Fruit fly (Drosophila melanogaster) whole organism, embryonic: Measurements from ENCODE around the gene CG15019.

Experiments
- Adf1 ChIP-seq: fragments of 200-800 bp; sonication (Bioruptor generic); IDR thresholded peaks from 2 replicates; pipeline ENCODE4 v1.3.6; 2022; ENCODE audit warnings: missing biosample characterization, missing genetic modification characterization
- CG10209 ChIP-seq: fragments of 200-800 bp; sonication (Bioruptor generic); optimal IDR thresholded peaks from 3 replicates; lab custom pipeline; 2017; ENCODE audit warnings: missing biosample characterization, mild to moderate bottlenecking, missing genetic modification characterization, missing genetic modification reagents
- CG12391 ChIP-seq: fragments of 200-800 bp; sonication (Bioruptor generic); optimal IDR thresholded peaks from 3 replicates; lab custom pipeline; 2018; ENCODE audit warnings: missing biosample characterization, mild to moderate bottlenecking, missing genetic modification characterization, moderate library complexity
- CG13123 ChIP-seq: fragments of 200-800 bp; sonication (Bioruptor generic); optimal IDR thresholded peaks from 2 replicates; lab custom pipeline; 2016; ENCODE audit warnings: missing biosample characterization, missing genetic modification characterization
- CG14965 ChIP-seq: fragments of 200-800 bp; sonication (Bioruptor generic); optimal IDR thresholded peaks from 2 replicates; lab custom pipeline; 2016; ENCODE audit warnings: missing biosample characterization, missing genetic modification characterization, borderline replicate concordance
- CG1529 ChIP-seq: fragments of 200-800 bp; sonication (Bioruptor generic); optimal IDR thresholded peaks from 3 replicates; lab custom pipeline; 2018; ENCODE audit warnings: missing biosample characterization, missing genetic modification characterization
- CG15479 ChIP-seq: fragments of 200-800 bp; sonication (Bioruptor generic); optimal IDR thresholded peaks from 3 replicates; lab custom pipeline; 2019; ENCODE audit warnings: missing biosample characterization, mild to moderate bottlenecking, missing genetic modification characterization, moderate library complexity
- CG1603 ChIP-seq: fragments of 200-800 bp; sonication (Bioruptor generic); optimal IDR thresholded peaks from 2 replicates; lab custom pipeline; 2019; ENCODE audit warnings: missing biosample characterization, mild to moderate bottlenecking, missing genetic modification characterization, moderate library complexity
- CG16779 ChIP-seq: fragments of 200-800 bp; sonication (Bioruptor generic); IDR thresholded peaks from 2 replicates; pipeline ENCODE4 v1.3.6; 2022; ENCODE audit warnings: missing biosample characterization, missing genetic modification characterization
- CG3065 ChIP-seq: fragments of 200-800 bp; sonication (Bioruptor generic); optimal IDR thresholded peaks from 2 replicates; lab custom pipeline; 2016; ENCODE audit warnings: missing biosample characterization, missing genetic modification characterization
- CG32532 ChIP-seq: fragments of 200-800 bp; sonication (Bioruptor generic); IDR thresholded peaks from 2 replicates; pipeline ENCODE4 v1.3.6; 2022; ENCODE audit warnings: missing biosample characterization, missing genetic modification characterization
- CG3995 ChIP-seq: fragments of 200-800 bp; sonication (Bioruptor generic); optimal IDR thresholded peaks from 3 replicates; lab custom pipeline; 2016; ENCODE audit warnings: missing biosample characterization, missing genetic modification characterization
- CG4328 ChIP-seq: fragments of 200-800 bp; sonication (Bioruptor generic); optimal IDR thresholded peaks from 3 replicates; lab custom pipeline; 2017; ENCODE audit warnings: missing biosample characterization, missing genetic modification reagents, missing genetic modification characterization
- CG4617 ChIP-seq: fragments of 200-800 bp; sonication (Bioruptor generic); optimal IDR thresholded peaks from 3 replicates; lab custom pipeline; 2016; ENCODE audit warnings: missing biosample characterization, missing genetic modification characterization, borderline replicate concordance
- CG4854 ChIP-seq: fragments of 200-800 bp; sonication (Bioruptor generic); optimal IDR thresholded peaks from 2 replicates; lab custom pipeline; 2016; ENCODE audit warnings: missing biosample characterization, missing genetic modification characterization, inconsistent platforms
- CG5180 ChIP-seq: fragments of 200-800 bp; sonication (Bioruptor generic); optimal IDR thresholded peaks from 3 replicates; lab custom pipeline; 2017; ENCODE audit warnings: missing biosample characterization, missing genetic modification characterization, mild to moderate bottlenecking, moderate library complexity, missing genetic modification reagents
- CG5245 ChIP-seq: fragments of 200-800 bp; sonication (Bioruptor generic); optimal IDR thresholded peaks from 3 replicates; lab custom pipeline; 2016; ENCODE audit warnings: missing biosample characterization, missing genetic modification characterization
- CG6254 ChIP-seq: fragments of 200-800 bp; sonication (Bioruptor generic); optimal IDR thresholded peaks from 3 replicates; lab custom pipeline; 2017; ENCODE audit warnings: mild to moderate bottlenecking, missing biosample characterization, missing genetic modification reagents, missing genetic modification characterization
- CG6683 ChIP-seq: fragments of 200-800 bp; sonication (Bioruptor generic); optimal IDR thresholded peaks from 2 replicates; lab custom pipeline; 2017; ENCODE audit warnings: missing biosample characterization, mild to moderate bottlenecking, missing genetic modification characterization, missing genetic modification reagents
- CG6689 ChIP-seq: fragments of 200-800 bp; sonication (Bioruptor generic); IDR thresholded peaks from 2 replicates; pipeline ENCODE4 v1.3.6; 2022; ENCODE audit warnings: missing biosample characterization, missing genetic modification characterization
- CG6854 ChIP-seq: fragments of 200-800 bp; sonication (Bioruptor generic); optimal IDR thresholded peaks from 3 replicates; lab custom pipeline; 2017; ENCODE audit warnings: missing biosample characterization, mild to moderate bottlenecking, missing genetic modification characterization
- CG7987 ChIP-seq: fragments of 200-800 bp; sonication (Bioruptor generic); optimal IDR thresholded peaks from 2 replicates; lab custom pipeline; 2018; ENCODE audit warnings: missing biosample characterization, mild to moderate bottlenecking, missing genetic modification characterization, moderate library complexity
- CkIIα-i1 ChIP-seq: fragments of 200-800 bp; sonication (Bioruptor generic); IDR thresholded peaks from 2 replicates; pipeline ENCODE4 v1.3.6; 2022; ENCODE audit warnings: missing biosample characterization, missing genetic modification characterization
- H15 ChIP-seq: fragments of 200-800 bp; sonication (Bioruptor generic); IDR thresholded peaks from 3 replicates; pipeline ENCODE4 v1.3.6; 2022; ENCODE audit warnings: missing biosample characterization, missing genetic modification characterization
- Hmx ChIP-seq: fragments of 200-800 bp; sonication (Bioruptor generic); optimal IDR thresholded peaks from 2 replicates; lab custom pipeline; 2016; ENCODE audit warnings: missing biosample characterization, missing genetic modification characterization
- Hr3 ChIP-seq: fragments of 200-800 bp; sonication (Bioruptor generic); optimal IDR thresholded peaks from 3 replicates; lab custom pipeline; 2016; ENCODE audit warnings: missing biosample characterization, missing genetic modification characterization
- Jarid2 ChIP-seq: fragments of 200-800 bp; sonication (Bioruptor generic); optimal IDR thresholded peaks from 3 replicates; lab custom pipeline; 2017; ENCODE audit warnings: mild to moderate bottlenecking, missing biosample characterization, missing genetic modification reagents, missing genetic modification characterization
- Mad ChIP-seq: fragments of 200-800 bp; sonication (Bioruptor generic); optimal IDR thresholded peaks from 2 replicates; lab custom pipeline; 2016; ENCODE audit warnings: missing biosample characterization, missing genetic modification characterization
- Oaz ChIP-seq: fragments of 200-800 bp; sonication (Bioruptor generic); IDR thresholded peaks from 2 replicates; pipeline ENCODE4 v1.3.6; 2022; ENCODE audit warnings: missing biosample characterization, missing genetic modification characterization
- Vsx1 ChIP-seq: fragments of 200-800 bp; sonication (Bioruptor generic); optimal IDR thresholded peaks from 2 replicates; lab custom pipeline; 2017; ENCODE audit warnings: missing biosample characterization, mild to moderate bottlenecking, missing genetic modification characterization, missing genetic modification reagents
- Xbp1 ChIP-seq: fragments of 200-800 bp; sonication (Bioruptor generic); optimal IDR thresholded peaks from 3 replicates; lab custom pipeline; 2016; ENCODE audit warnings: missing biosample characterization, mild to moderate bottlenecking, missing genetic modification characterization
- az2 ChIP-seq: fragments of 200-800 bp; sonication (Bioruptor generic); optimal IDR thresholded peaks from 3 replicates; lab custom pipeline; 2016; ENCODE audit warnings: missing biosample characterization, missing genetic modification characterization
- bsh ChIP-seq, 2 experiments: fragments of 200-800 bp; sonication (Bioruptor generic); optimal IDR thresholded peaks; 2 replicates each; lab custom pipeline; 2017 to 2018; ENCODE audit warnings: mild to moderate bottlenecking in 2 of 2, missing biosample characterization in 2 of 2, missing genetic modification characterization in 2 of 2, moderate library complexity in 1 of 2
- cad ChIP-seq: fragments of >200 bp; optimal IDR thresholded peaks from 2 replicates; lab custom pipeline; 2017; ENCODE audit warnings: missing biosample characterization, missing genetic modification characterization
- cwo ChIP-seq: fragments of 200-800 bp; sonication (Bioruptor generic); optimal IDR thresholded peaks from 3 replicates; lab custom pipeline; 2017; ENCODE audit warnings: missing biosample characterization, missing genetic modification characterization, mild to moderate bottlenecking, moderate library complexity, missing genetic modification reagents
- dpn ChIP-seq, 2 experiments: fragments of 200-800 bp; sonication (Bioruptor generic); optimal IDR thresholded peaks; 3 replicates each; lab custom pipeline; 2016; ENCODE audit warnings: missing biosample characterization in 2 of 2, missing genetic modification characterization in 2 of 2
- fd96Cb ChIP-seq: fragments of 200-800 bp; sonication (Bioruptor generic); optimal IDR thresholded peaks from 2 replicates; lab custom pipeline; 2018; ENCODE audit warnings: missing biosample characterization, mild to moderate bottlenecking, missing genetic modification characterization, moderate library complexity
- gem ChIP-seq: fragments of 200-800 bp; sonication (Bioruptor generic); optimal IDR thresholded peaks from 2 replicates; lab custom pipeline; 2019; ENCODE audit warnings: missing biosample characterization, mild to moderate bottlenecking, missing genetic modification characterization, moderate library complexity
- jigr1 ChIP-seq: fragments of 200-800 bp; sonication (Bioruptor generic); IDR thresholded peaks from 3 replicates; pipeline ENCODE4 v1.3.6; 2022; ENCODE audit warnings: missing biosample characterization, missing genetic modification characterization
- jing ChIP-seq: fragments of 200-800 bp; sonication (Bioruptor generic); optimal IDR thresholded peaks from 2 replicates; lab custom pipeline; 2018; ENCODE audit warnings: missing biosample characterization, mild to moderate bottlenecking, missing genetic modification characterization
- kah ChIP-seq: fragments of 200-800 bp; sonication (Bioruptor generic); optimal IDR thresholded peaks from 2 replicates; lab custom pipeline; 2018; ENCODE audit warnings: missing biosample characterization, mild to moderate bottlenecking, missing genetic modification characterization
- klu ChIP-seq: fragments of 200-800 bp; sonication (Bioruptor generic); IDR thresholded peaks from 2 replicates; pipeline ENCODE4 v1.3.6; 2022; ENCODE audit warnings: missing biosample characterization, missing genetic modification characterization
- lbe ChIP-seq: fragments of 200-800 bp; sonication (Bioruptor generic); optimal IDR thresholded peaks from 2 replicates; lab custom pipeline; 2016; ENCODE audit warnings: missing biosample characterization, mild to moderate bottlenecking, missing genetic modification characterization
- nau ChIP-seq: fragments of 200-800 bp; sonication (Bioruptor generic); optimal IDR thresholded peaks from 3 replicates; lab custom pipeline; 2017; ENCODE audit warnings: missing biosample characterization, mild to moderate bottlenecking, missing genetic modification characterization, missing genetic modification reagents
- onecut ChIP-seq: fragments of 200-800 bp; sonication (Bioruptor generic); IDR thresholded peaks from 2 replicates; pipeline ENCODE4 v1.3.6; 2022; ENCODE audit warnings: missing biosample characterization, missing genetic modification characterization
- pho ChIP-seq: fragments of 200-800 bp; sonication (Bioruptor generic); optimal IDR thresholded peaks from 2 replicates; lab custom pipeline; 2016; ENCODE audit warnings: missing biosample characterization, missing genetic modification characterization
- rib ChIP-seq: fragments of 200-800 bp; sonication (Bioruptor generic); IDR thresholded peaks from 2 replicates; pipeline ENCODE4 v1.3.6; 2022; ENCODE audit warnings: missing biosample characterization, missing genetic modification characterization
- row ChIP-seq: fragments of 200-800 bp; sonication (Bioruptor generic); IDR thresholded peaks from 3 replicates; pipeline ENCODE4 v1.3.6; 2022; ENCODE audit warnings: missing biosample characterization, missing genetic modification characterization
- seq ChIP-seq: fragments of 200-800 bp; sonication (Bioruptor generic); IDR thresholded peaks from 2 replicates; pipeline ENCODE4 v1.3.6; 2022; ENCODE audit warnings: missing biosample characterization, missing genetic modification characterization
- so ChIP-seq: fragments of 200-800 bp; sonication (Bioruptor generic); IDR thresholded peaks from 3 replicates; pipeline ENCODE4 v1.3.6; 2022; ENCODE audit warnings: missing biosample characterization, missing genetic modification characterization

CG15019 gene

DNA sequence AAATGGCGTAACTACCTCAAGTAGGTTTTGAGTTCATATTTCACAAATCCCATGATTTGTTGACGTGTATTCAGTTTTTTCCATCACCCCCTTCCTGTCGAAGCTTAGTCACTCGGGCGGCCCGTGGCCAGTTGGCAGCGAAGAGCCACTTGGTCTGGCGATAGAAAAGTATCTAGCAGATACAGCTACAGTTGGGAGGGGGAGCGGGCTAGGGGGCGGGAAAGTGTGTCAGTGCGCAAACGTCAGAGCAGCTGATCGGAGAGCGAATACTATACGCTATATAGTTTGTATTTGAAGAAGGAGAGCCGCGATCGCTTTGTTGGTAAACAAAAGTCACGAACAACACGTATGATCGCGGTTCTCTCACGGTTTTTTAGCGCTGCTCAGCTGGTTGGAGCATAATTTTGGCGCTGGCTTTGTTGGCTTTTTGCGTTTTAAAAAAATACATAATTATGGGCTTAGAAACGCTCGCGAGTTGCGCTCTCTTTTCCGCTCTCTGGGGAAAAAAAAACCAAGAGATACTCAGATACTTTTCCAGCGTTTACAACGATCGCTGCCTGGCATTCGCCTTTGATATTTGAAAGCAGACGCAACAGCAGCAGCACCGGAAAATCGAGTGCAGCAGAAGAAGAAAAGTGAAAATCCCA is 8.1 kb upstream of the CG15019 start (continued):
- TF ChIP-seq lbe (no peak), Mad (no peak), CG3995 (no peak), Hmx (GFP tag; lab: Kevin White, UChicago) (no peak), seq (GFP tag; lab: Robert Waterston, UW) (no peak), dpn (GFP tag; optimal IDR thresholded peaks at IDR 0.05; lab: Kevin White, UChicago) (no peak), CkIIα-i1 (GFP tag; lab: Robert Waterston, UW) (no peak), CG4854 (GFP tag; lab: Kevin White, UChicago) (no peak), CG5245 (GFP tag; lab: Kevin White, UChicago) (no peak), az2 (GFP tag; lab: Kevin White, UChicago) (no peak), row (GFP tag; lab: Robert Waterston, UW) (peak; percentile 68), CG6689 (GFP tag; lab: Robert Waterston, UW) (no peak), Adf1 (peak; percentile 69), CG10209 (GFP tag; lab: Kevin White, UChicago) (no peak), bsh (GFP tag; optimal IDR thresholded peaks at IDR 0.05; lab: Kevin White, UChicago) (no peak), CG3065 (GFP tag; lab: Kevin White, UChicago) (no peak), Vsx1 (no peak), Hr3 (GFP tag; lab: Kevin White, UChicago) (no peak), CG6683 (GFP tag; lab: Kevin White, UChicago) (no peak), CG6254 (no peak), CG4328 (no peak), H15 (GFP tag; lab: Robert Waterston, UW) (no peak; the same call in 2 of the 3 replicates), cwo (GFP tag; lab: Kevin White, UChicago) (peak; percentile 89), nau (GFP tag; lab: Kevin White, UChicago) (no peak), CG1529 (GFP tag; lab: Kevin White, UChicago) (no peak), CG16779 (GFP tag; lab: Robert Waterston, UW) (no peak), CG12391 (tag; lab: Kevin White, UChicago) (no peak), Oaz (no peak), CG7987 (peak; percentile 99), klu (GFP tag; lab: Robert Waterston, UW) (0 out of 2 replicates have a peak, but pooled peaks have one; percentile 7), CG4617 (no peak), onecut (GFP tag; lab: Robert Waterston, UW) (no peak), rib (peak; percentile 82), gem (tag; lab: Kevin White, UChicago) (no peak), CG5180 (GFP tag; lab: Kevin White, UChicago) (peak; percentile 70), fd96Cb (tag; lab: Kevin White, UChicago) (no peak), Xbp1 (GFP tag; lab: Kevin White, UChicago) (peak; percentile 35), so (GFP tag; lab: Robert Waterston, UW) (0 out of 3 replicates have a peak, but pooled peaks have one; percentile 26), CG32532 (GFP tag; lab: Robert Waterston, UW) (peak; percentile 50), jigr1 (GFP tag; lab: Robert Waterston, UW) (no peak), CG14965 (GFP tag; lab: Kevin White, UChicago) (no peak), pho (GFP tag; lab: Kevin White, UChicago) (no peak), cad (no peak), CG1603 (tag; lab: Kevin White, UChicago) (no peak), CG15479 (GFP tag; lab: Kevin White, UChicago) (no peak), jing (GFP tag; lab: Kevin White, UChicago) (no peak), CG6854 (GFP tag; lab: Kevin White, UChicago) (no peak), kah (GFP tag; lab: Kevin White, UChicago) (no peak), Jarid2 (GFP tag; lab: Kevin White, UChicago) (no peak), CG13123 (GFP tag; lab: Kevin White, UChicago) (no peak)
